Worm (Caenorhabditis elegans) whole organism, L2 larva: ENCODE results near the gene srab-12.

Source experiments
- R02D3.7 ChIP-seq: fragments of 150-350 bp; optimal IDR thresholded peaks from 2 replicates; lab custom pipeline; 2014; ENCODE audit warnings: missing biosample characterization, missing genetic modification characterization
- ZK546.5 ChIP-seq: sonication (generic microtip); optimal IDR thresholded peaks from 2 replicates; lab custom pipeline; 2017; ENCODE audit warnings: missing biosample characterization, missing genetic modification characterization
- blmp-1 ChIP-seq: sonication (generic microtip); optimal IDR thresholded peaks from 2 replicates; lab custom pipeline; 2017; ENCODE audit warnings: missing genetic modification characterization, mild to moderate bottlenecking, missing compliant biosample characterization, antibody characterized with exemption, moderate library complexity; ENCODE audit not compliant: insufficient read depth
- ceh-16 ChIP-seq: fragments of 150-350 bp; optimal IDR thresholded peaks from 2 replicates; lab custom pipeline; 2014; ENCODE audit warnings: missing biosample characterization, missing genetic modification characterization
- ceh-82 ChIP-seq: fragments of 150-350 bp; optimal IDR thresholded peaks from 2 replicates; lab custom pipeline; 2014; ENCODE audit warnings: missing biosample characterization, missing genetic modification characterization
- crh-2 ChIP-seq: sonication (generic microtip); optimal IDR thresholded peaks from 2 replicates; lab custom pipeline; 2017; ENCODE audit warnings: missing biosample characterization, missing genetic modification characterization
- dmd-4 ChIP-seq: sonication (generic microtip); optimal IDR thresholded peaks from 2 replicates; lab custom pipeline; 2017; ENCODE audit warnings: missing biosample characterization, missing genetic modification characterization
- egl-27 ChIP-seq: sonication (generic microtip); optimal IDR thresholded peaks from 3 replicates; lab custom pipeline; 2017; ENCODE audit warnings: missing biosample characterization, missing genetic modification reagents, missing genetic modification characterization
- elt-1 ChIP-seq: fragments of 150-350 bp; optimal IDR thresholded peaks from 2 replicates; lab custom pipeline; 2014; ENCODE audit warnings: missing biosample characterization, missing genetic modification characterization
- elt-3 ChIP-seq: sonication (generic microtip); optimal IDR thresholded peaks from 2 replicates; lab custom pipeline; 2017; ENCODE audit warnings: missing biosample characterization, missing genetic modification characterization
- fos-1 ChIP-seq: fragments of 150-350 bp; optimal IDR thresholded peaks from 2 replicates; lab custom pipeline; 2014; ENCODE audit warnings: missing biosample characterization, missing genetic modification characterization
- lin-11 ChIP-seq: fragments of 150-350 bp; sonication (generic microtip); optimal IDR thresholded peaks from 2 replicates; lab custom pipeline; 2014; ENCODE audit warnings: missing biosample characterization, missing genetic modification characterization, inconsistent platforms, mixed read lengths
- lin-13 ChIP-seq: fragments of 150-350 bp; optimal IDR thresholded peaks from 2 replicates; lab custom pipeline; 2014; ENCODE audit warnings: missing biosample characterization, missing genetic modification reagents, missing genetic modification characterization
- lin-39 ChIP-seq: fragments of 150-350 bp; optimal IDR thresholded peaks from 2 replicates; lab custom pipeline; 2014; ENCODE audit warnings: missing biosample characterization, missing genetic modification reagents, missing genetic modification characterization
- lsy-2 ChIP-seq, 2 experiments: fragments of 150-350 bp in 1 of 2; sonication (generic microtip) in 1 of 2; optimal IDR thresholded peaks; 2 replicates each; lab custom pipeline; 2014 to 2017; ENCODE audit warnings: missing biosample characterization in 2 of 2, missing genetic modification characterization in 2 of 2
- mab-5 ChIP-seq: fragments of 150-350 bp; optimal IDR thresholded peaks from 2 replicates; lab custom pipeline; 2014; ENCODE audit warnings: missing biosample characterization, missing genetic modification characterization
- mbf-1 ChIP-seq: sonication (generic microtip); optimal IDR thresholded peaks from 2 replicates; lab custom pipeline; 2017; ENCODE audit warnings: missing biosample characterization, missing genetic modification characterization
- mdl-1 ChIP-seq, 2 experiments: fragments of 150-350 bp in 1 of 2; sonication (generic microtip) in 1 of 2; optimal IDR thresholded peaks; 2 replicates each; lab custom pipeline; 2017; ENCODE audit warnings: missing biosample characterization in 2 of 2, missing genetic modification characterization in 2 of 2
- nhr-10 ChIP-seq: sonication (generic microtip); optimal IDR thresholded peaks from 2 replicates; lab custom pipeline; 2017; ENCODE audit warnings: missing biosample characterization, missing genetic modification characterization
- nhr-12 ChIP-seq: fragments of 150-350 bp; optimal IDR thresholded peaks from 2 replicates; lab custom pipeline; 2014; ENCODE audit warnings: missing biosample characterization, missing genetic modification characterization
- nhr-129 ChIP-seq: fragments of 150-350 bp; optimal IDR thresholded peaks from 2 replicates; lab custom pipeline; 2014; ENCODE audit warnings: missing biosample characterization, missing genetic modification characterization
- nhr-21 ChIP-seq: fragments of 150-350 bp; optimal IDR thresholded peaks from 2 replicates; lab custom pipeline; 2014; ENCODE audit warnings: missing biosample characterization, missing genetic modification characterization
- nhr-23 ChIP-seq: fragments of 150-350 bp; optimal IDR thresholded peaks from 2 replicates; lab custom pipeline; 2014; ENCODE audit warnings: missing biosample characterization, missing genetic modification reagents, missing genetic modification characterization
- nhr-237 ChIP-seq: fragments of 150-350 bp; optimal IDR thresholded peaks from 2 replicates; lab custom pipeline; 2014; ENCODE audit warnings: missing biosample characterization, missing genetic modification characterization
- nhr-6 ChIP-seq: fragments of 150-350 bp; optimal IDR thresholded peaks from 2 replicates; lab custom pipeline; 2014; ENCODE audit warnings: missing biosample characterization, missing genetic modification characterization
- peb-1 ChIP-seq: fragments of 150-350 bp; optimal IDR thresholded peaks from 2 replicates; lab custom pipeline; 2014; ENCODE audit warnings: missing biosample characterization, missing genetic modification characterization
- sem-4 ChIP-seq: fragments of 150-350 bp; optimal IDR thresholded peaks from 2 replicates; lab custom pipeline; 2014; ENCODE audit warnings: missing biosample characterization, missing genetic modification reagents, missing genetic modification characterization
- skn-1 ChIP-seq: sonication (generic microtip); optimal IDR thresholded peaks from 2 replicates; lab custom pipeline; 2017; ENCODE audit warnings: missing biosample characterization, missing genetic modification characterization
- sma-3 ChIP-seq: sonication (generic microtip); optimal IDR thresholded peaks from 2 replicates; lab custom pipeline; 2016; ENCODE audit warnings: missing genetic modification reagents, missing genetic modification characterization, missing compliant biosample characterization
- sma-9 ChIP-seq, 2 experiments: fragments of 150-350 bp in 1 of 2; sonication (generic microtip) in 1 of 2; optimal IDR thresholded peaks; 2 replicates each; lab custom pipeline; 2014 to 2016; ENCODE audit warnings: missing genetic modification characterization in 2 of 2, mild to moderate bottlenecking in 1 of 2, missing biosample characterization in 1 of 2, missing compliant biosample characterization in 1 of 2, missing genetic modification reagents in 1 of 2, moderate library complexity in 1 of 2
- unc-55 ChIP-seq: fragments of 150-350 bp; sonication (generic microtip); optimal IDR thresholded peaks from 3 replicates; lab custom pipeline; 2014; ENCODE audit warnings: missing biosample characterization, missing genetic modification reagents, missing genetic modification characterization
- unc-62 ChIP-seq: fragments of 150-350 bp; optimal IDR thresholded peaks from 2 replicates; lab custom pipeline; 2014; ENCODE audit warnings: missing biosample characterization, missing genetic modification reagents, missing genetic modification characterization
- zag-1 ChIP-seq: fragments of 150-350 bp; optimal IDR thresholded peaks from 2 replicates; lab custom pipeline; 2014; ENCODE audit warnings: missing biosample characterization, missing genetic modification characterization
- ztf-1 ChIP-seq: fragments of 200-800 bp; sonication (Bioruptor generic); conservative IDR thresholded peaks from 2 replicates; pipeline ENCODE4 v1.3.6; 2022; ENCODE audit warnings: missing genetic modification characterization, missing compliant biosample characterization
- ztf-11 ChIP-seq: sonication (generic microtip); optimal IDR thresholded peaks from 2 replicates; lab custom pipeline; 2017; ENCODE audit warnings: missing biosample characterization, missing genetic modification characterization
- ztf-4 ChIP-seq: fragments of 150-350 bp; optimal IDR thresholded peaks from 2 replicates; lab custom pipeline; 2014; ENCODE audit warnings: missing biosample characterization, missing genetic modification characterization

srab-12 gene

DNA sequence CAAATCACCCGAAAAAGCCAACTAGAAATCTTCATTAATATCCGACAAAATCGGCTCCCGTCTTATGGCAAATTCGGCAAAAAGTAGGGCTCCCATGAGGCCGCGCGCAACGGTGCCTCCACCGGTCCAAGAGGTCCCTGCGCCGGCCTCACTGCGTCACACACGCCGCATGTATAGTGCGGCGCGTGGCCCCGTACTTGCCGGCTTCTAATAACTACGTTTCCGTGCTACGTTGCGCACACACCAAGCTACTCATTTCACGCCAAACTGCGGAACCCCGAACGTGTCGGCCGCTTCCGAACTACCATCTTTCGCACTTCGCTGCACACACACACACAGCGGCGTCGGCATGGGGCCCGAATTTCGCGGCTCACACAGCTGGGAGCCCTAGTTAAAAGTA lies 36.3 kb upstream of the srab-12 start:
- TF ChIP-seq nhr-10 (tag; lab: Kevin White, UChicago) (no peak), lsy-2 (tag; optimal IDR thresholded peaks at IDR 0.05; lab: Kevin White, UChicago) (no peak), crh-2 (tag; lab: Kevin White, UChicago) (no peak), lin-13 (GFP tag; lab: Kevin White, UChicago) (no peak), ceh-82 (tag; lab: Kevin White, UChicago) (no peak), dmd-4 (tag; lab: Kevin White, UChicago) (no peak), elt-3 (no peak), nhr-129 (no peak), mdl-1 (tag; optimal IDR thresholded peaks at IDR 0.05; lab: Kevin White, UChicago) (no peak), lin-39 (tag; lab: Kevin White, UChicago) (no peak), unc-62 (GFP tag; lab: Kevin White, UChicago) (no peak), lin-11 (tag; lab: Kevin White, UChicago) (no peak), ztf-11 (no peak)

DNA sequence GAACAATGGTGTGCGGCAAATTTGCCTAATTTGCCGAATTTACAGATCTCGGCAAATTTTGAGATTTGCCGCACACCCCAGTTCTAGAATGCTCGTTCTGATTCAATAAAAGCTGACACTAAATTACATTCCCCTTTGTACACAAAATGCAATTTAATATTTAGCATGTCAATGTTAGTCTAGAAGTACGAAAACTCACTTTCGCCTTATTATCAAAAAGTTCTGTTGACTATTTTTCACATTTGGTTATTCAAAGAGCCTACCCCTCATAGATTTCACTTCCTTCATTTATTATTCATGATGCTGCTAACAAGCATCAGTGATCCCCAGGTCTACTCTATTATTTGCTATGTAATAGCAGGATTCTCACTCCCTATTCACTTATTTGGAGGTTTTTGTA lies 35.1 kb upstream of the srab-12 start, which contains the start of gene srh-298:
srh-298 (plus strand) TSS at position 301 of the 400 bp plus-strand sequence.
- TF ChIP-seq nhr-237 (tag; lab: Kevin White, UChicago) = no peak
- TF ChIP-seq ztf-1 = no peak
- no peak for TF ChIP-seq sma-3 (GFP tag; lab: Kevin White, UChicago)
- no peak for TF ChIP-seq R02D3.7
- no peak for TF ChIP-seq lin-11 (tag; lab: Kevin White, UChicago)
- no peak for TF ChIP-seq ceh-16
- TF ChIP-seq, all 48 proteins: peak for 0

DNA sequence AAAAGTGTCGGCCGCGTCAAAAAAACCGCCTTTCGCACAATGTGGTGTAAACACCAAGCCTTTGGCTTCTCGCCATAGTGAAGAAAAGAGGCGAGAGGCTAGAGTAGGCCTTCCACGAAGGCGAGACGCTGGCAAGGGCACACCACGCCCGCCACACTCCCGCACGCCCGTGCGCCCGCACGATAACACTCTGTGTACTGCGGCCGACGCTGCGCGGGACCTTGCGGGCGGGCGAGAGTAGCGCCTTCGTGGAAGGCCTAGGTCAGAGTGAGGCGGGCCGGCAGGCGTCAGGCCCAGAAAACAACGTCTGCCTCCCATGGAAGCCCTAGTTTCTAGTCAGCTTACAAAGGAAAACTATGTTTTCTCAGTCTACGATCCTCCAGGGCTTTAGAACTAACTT lies 28.7 kb upstream of the srab-12 start:
- TF ChIP-seq ceh-82 (tag; lab: Kevin White, UChicago) (no peak), ZK546.5 (tag; lab: Kevin White, UChicago) (no peak), sma-9 (GFP tag; optimal IDR thresholded peaks at IDR 0.05; lab: Kevin White, UChicago) (no peak), sma-9 (tag; optimal IDR thresholded peaks at IDR 0.05; lab: Kevin White, UChicago) (no peak), zag-1 (tag; lab: Kevin White, UChicago) (no peak), unc-55 (no peak), elt-1 (tag; lab: Kevin White, UChicago) (no peak), crh-2 (tag; lab: Kevin White, UChicago) (no peak), ztf-1 (no peak), unc-62 (GFP tag; lab: Kevin White, UChicago) (no peak), nhr-6 (tag; lab: Kevin White, UChicago) (no peak), nhr-10 (tag; lab: Kevin White, UChicago) (no peak), skn-1 (no peak), mbf-1 (no peak), dmd-4 (tag; lab: Kevin White, UChicago) (no peak), nhr-21 (tag; lab: Kevin White, UChicago) (no peak), ceh-16 (no peak), nhr-237 (tag; lab: Kevin White, UChicago) (no peak)
- TF ChIP-seq, all 48 proteins: peak for 0

DNA sequence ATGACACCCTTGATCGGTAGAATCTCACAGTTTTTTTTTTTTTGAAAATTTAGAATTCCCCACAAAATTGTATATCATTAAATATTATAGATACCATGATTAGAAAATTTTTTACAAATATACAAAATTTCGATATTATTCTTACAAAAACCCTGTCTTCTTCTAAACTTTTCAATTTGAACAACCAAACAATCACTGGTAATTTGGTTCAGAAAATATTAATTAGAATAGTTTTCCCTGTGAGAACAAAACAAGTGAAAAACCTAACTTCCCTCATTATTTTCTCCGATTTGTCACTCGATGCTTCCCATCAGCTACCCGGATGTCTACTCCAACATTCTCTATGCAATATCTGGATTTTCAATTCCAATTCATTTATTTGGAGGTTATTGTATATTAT lies 26.6 kb upstream of the srab-12 start, which contains the start of gene srh-296:
srh-296 (plus strand) TSS at position 301 of the 400 bp plus-strand sequence.
- TF ChIP-seq dmd-4 (tag; lab: Kevin White, UChicago) = no peak
- TF ChIP-seq blmp-1 = no peak
- no peak for TF ChIP-seq peb-1
- no peak for TF ChIP-seq sma-9 (GFP tag; optimal IDR thresholded peaks at IDR 0.05; lab: Kevin White, UChicago)
- TF ChIP-seq sma-9 (tag; optimal IDR thresholded peaks at IDR 0.05; lab: Kevin White, UChicago) = no peak
- no peak for TF ChIP-seq ztf-4 (tag; lab: Kevin White, UChicago)
- no peak for TF ChIP-seq ztf-1
- TF ChIP-seq fos-1 = no peak
- no peak for TF ChIP-seq nhr-12 (tag; lab: Kevin White, UChicago)
- TF ChIP-seq unc-55 = no peak
- TF ChIP-seq nhr-6 (tag; lab: Kevin White, UChicago) = no peak
- TF ChIP-seq nhr-10 (tag; lab: Kevin White, UChicago) = no peak
- no peak for TF ChIP-seq sem-4
- no peak for TF ChIP-seq ZK546.5 (tag; lab: Kevin White, UChicago)
- no peak for TF ChIP-seq mdl-1 (tag; optimal IDR thresholded peaks at IDR 0.05; lab: Kevin White, UChicago)
- no peak for TF ChIP-seq lsy-2 (tag; optimal IDR thresholded peaks at IDR 0.05; lab: Kevin White, UChicago)
- TF ChIP-seq elt-1 (tag; lab: Kevin White, UChicago) = no peak
- TF ChIP-seq elt-3 = no peak
- TF ChIP-seq nhr-129 = no peak

DNA sequence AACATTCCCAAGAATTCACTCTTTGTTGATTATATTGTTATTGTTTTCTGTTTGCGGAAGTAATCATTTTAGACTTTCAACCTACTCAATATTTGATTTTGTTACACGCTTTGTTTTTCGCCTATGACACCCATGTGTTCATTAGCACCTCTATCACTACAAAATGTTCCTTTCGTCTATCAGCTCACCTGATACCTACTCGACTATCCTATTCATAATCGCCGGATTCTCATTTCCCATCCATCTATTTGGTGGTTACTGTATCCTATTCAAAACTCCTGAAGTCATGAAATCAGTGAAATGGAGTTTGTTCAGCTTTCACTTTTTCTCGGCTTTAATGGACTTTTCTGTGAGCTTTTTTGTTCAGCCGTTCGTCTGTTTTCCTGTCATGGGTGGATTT lies 21.9 kb upstream of the srab-12 start, which contains the start of gene srh-291:
srh-291 (plus strand) TSS at position 301 of the 400 bp plus-strand sequence.
- TF ChIP-seq nhr-23 (tag; lab: Kevin White, UChicago) = no peak
- TF ChIP-seq sma-9 (GFP tag; optimal IDR thresholded peaks at IDR 0.05; lab: Kevin White, UChicago) = no peak
- no peak for TF ChIP-seq sma-9 (tag; optimal IDR thresholded peaks at IDR 0.05; lab: Kevin White, UChicago)
- no peak for TF ChIP-seq ztf-4 (tag; lab: Kevin White, UChicago)
- no peak for TF ChIP-seq ZK546.5 (tag; lab: Kevin White, UChicago)
- TF ChIP-seq mab-5 = no peak
- TF ChIP-seq lin-11 (tag; lab: Kevin White, UChicago) = no peak
- TF ChIP-seq crh-2 (tag; lab: Kevin White, UChicago) = no peak
- TF ChIP-seq egl-27 (tag; lab: Kevin White, UChicago) = no peak
- no peak for TF ChIP-seq lin-13 (GFP tag; lab: Kevin White, UChicago)
- no peak for TF ChIP-seq ztf-1
